Worm (Caenorhabditis elegans): ENCODE data around the gene nmy-3.
"Not testable (repeated sequence)": the region's sequence is repeated elsewhere in the genome, so short reads cannot be mapped to it uniquely, and the experiment has no call there.

Gene nmy-3

ce11 chrIV:9245423-9245822 lies 28.9 kb upstream of the nmy-3 start, which contains the start of gene Y11D7A.5:
Gene Y11D7A.5, minus strand, starts transcription at chrIV:9245523.
- no peak for TF ChIP-seq pha-4 (tag; optimal IDR thresholded peaks at IDR 0.05)
- TF ChIP-seq ama-1 (optimal IDR thresholded peaks at IDR 0.05): no peak
- TF ChIP-seq hlh-6 (tag; optimal IDR thresholded peaks at IDR 0.05): no peak
- TF ChIP-seq ceh-34 (tag; optimal IDR thresholded peaks at IDR 0.05): no peak
- no peak for TF ChIP-seq ceh-9 (tag; optimal IDR thresholded peaks at IDR 0.05)
- TF ChIP-seq gmeb-2 (tag; optimal IDR thresholded peaks at IDR 0.05): no peak
- no peak for TF ChIP-seq syd-9 (tag; optimal IDR thresholded peaks at IDR 0.05)
- no peak for TF ChIP-seq Y22D7AL.16 (tag; optimal IDR thresholded peaks at IDR 0.05)
- TF ChIP-seq elt-2 (tag; optimal IDR thresholded peaks at IDR 0.05): no peak
- TF ChIP-seq npax-4 (tag; optimal IDR thresholded peaks at IDR 0.05): no peak
- no peak for TF ChIP-seq fkh-6 (tag; optimal IDR thresholded peaks at IDR 0.05)
- TF ChIP-seq unc-55 (GFP tag; optimal IDR thresholded peaks at IDR 0.05): no peak
- no peak for TF ChIP-seq nfya-1 (tag; optimal IDR thresholded peaks at IDR 0.05)
- no peak for TF ChIP-seq tbx-2 (tag; optimal IDR thresholded peaks at IDR 0.05)

DNA sequence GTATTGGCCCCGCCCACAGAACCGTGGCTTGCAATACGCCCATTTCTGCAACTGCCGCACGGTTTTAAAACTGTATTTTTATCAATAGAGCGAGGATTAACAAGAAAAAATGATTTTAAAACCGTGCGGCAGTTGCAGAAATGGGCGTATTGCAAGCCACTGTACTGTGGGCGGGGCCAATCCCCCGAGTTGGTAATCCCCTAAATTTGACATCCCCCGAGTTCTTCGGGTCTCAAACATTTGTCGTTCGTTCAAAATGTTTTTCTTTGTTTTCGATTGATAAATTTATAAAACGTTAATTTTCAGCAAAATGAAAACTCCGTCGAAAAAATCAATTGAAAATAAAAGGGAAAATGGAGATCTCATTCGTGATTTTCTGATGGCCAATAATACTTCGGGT lies 25.1 kb upstream of the nmy-3 start, which contains the start of gene Y11D7A.7:
Gene Y11D7A.7, plus strand, starts transcription at position 301 of the 400 bp plus-strand sequence.
- TF ChIP-seq ama-1 (optimal IDR thresholded peaks at IDR 0.05); ref-2 (tag; optimal IDR thresholded peaks at IDR 0.05); ceh-14 (tag; optimal IDR thresholded peaks at IDR 0.05): not testable (repeated sequence)

- TF ChIP-seq nhr-11 (tag; optimal IDR thresholded peaks at IDR 0.05) (no peak), ceh-9 (tag; optimal IDR thresholded peaks at IDR 0.05) (no peak), pqm-1 (tag; optimal IDR thresholded peaks at IDR 0.05) (no peak), hlh-30 (tag; optimal IDR thresholded peaks at IDR 0.05; ENCODE audit: insufficient read depth) (no peak), syd-9 (tag; optimal IDR thresholded peaks at IDR 0.05) (no peak), pax-1 (tag; optimal IDR thresholded peaks at IDR 0.05) (no peak), unc-86 (tag; optimal IDR thresholded peaks at IDR 0.05) (no peak), ceh-31 (tag; optimal IDR thresholded peaks at IDR 0.05) (no peak)
Measured at ce11 chrIV:9251079-9251478, 23.2 kb upstream of the nmy-3 start, which contains the start of gene Y11D7A.8. Gene Y11D7A.8, plus strand, starts transcription at chrIV:9251379.

DNA sequence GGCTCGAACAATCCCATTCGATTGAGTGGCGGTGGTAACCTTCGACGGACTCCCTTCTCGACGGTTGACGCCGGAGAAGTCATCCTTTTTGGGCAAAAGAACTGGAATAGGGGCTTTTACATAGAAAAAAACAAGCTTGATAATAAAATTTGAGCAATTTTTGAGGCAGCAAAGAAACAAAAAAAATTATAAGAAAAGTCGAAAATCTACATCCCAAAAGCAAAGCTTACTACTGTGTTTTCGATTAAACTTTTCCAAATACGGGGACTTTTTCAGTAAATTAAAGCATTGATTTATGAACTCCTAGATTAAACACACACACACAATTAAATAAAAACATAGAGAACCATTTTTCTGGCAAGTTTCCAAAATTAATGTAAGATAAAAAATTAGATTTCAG lies 18.3 kb upstream of the nmy-3 start, which contains the start of gene Y11D7A.9:
Gene Y11D7A.9, minus strand, starts transcription at position 101 of the 400 bp plus-strand sequence.
- TF ChIP-seq sox-2 (GFP tag; IDR thresholded peaks at IDR 0.05) (no peak), lin-11 (tag; optimal IDR thresholded peaks at IDR 0.05) (no peak), fkh-6 (tag; optimal IDR thresholded peaks at IDR 0.05) (no peak), ceh-19 (GFP tag; optimal IDR thresholded peaks at IDR 0.05) (no peak), nhr-232 (tag; optimal IDR thresholded peaks at IDR 0.05) (no peak), ceh-2 (tag; optimal IDR thresholded peaks at IDR 0.05) (no peak), hlh-8 (tag; optimal IDR thresholded peaks at IDR 0.05) (no peak), C08G9.2 (tag; optimal IDR thresholded peaks at IDR 0.05) (no peak), ceh-30 (tag; optimal IDR thresholded peaks at IDR 0.05) (no peak), lim-6 (tag; optimal IDR thresholded peaks at IDR 0.05) (no peak), ttx-3 (tag; optimal IDR thresholded peaks at IDR 0.05) (no peak), nhr-11 (tag; optimal IDR thresholded peaks at IDR 0.05) (no peak), pag-3 (tag; optimal IDR thresholded peaks at IDR 0.05; ENCODE audit: borderline replicate concordance) (no peak), ceh-31 (tag; optimal IDR thresholded peaks at IDR 0.05) (no peak), hlh-30 (tag; optimal IDR thresholded peaks at IDR 0.05; ENCODE audit: insufficient read depth) (no peak), syd-9 (tag; optimal IDR thresholded peaks at IDR 0.05) (no peak), pat-9 (tag; optimal IDR thresholded peaks at IDR 0.05) (no peak), ama-1 (optimal IDR thresholded peaks at IDR 0.05) (no peak)

DNA sequence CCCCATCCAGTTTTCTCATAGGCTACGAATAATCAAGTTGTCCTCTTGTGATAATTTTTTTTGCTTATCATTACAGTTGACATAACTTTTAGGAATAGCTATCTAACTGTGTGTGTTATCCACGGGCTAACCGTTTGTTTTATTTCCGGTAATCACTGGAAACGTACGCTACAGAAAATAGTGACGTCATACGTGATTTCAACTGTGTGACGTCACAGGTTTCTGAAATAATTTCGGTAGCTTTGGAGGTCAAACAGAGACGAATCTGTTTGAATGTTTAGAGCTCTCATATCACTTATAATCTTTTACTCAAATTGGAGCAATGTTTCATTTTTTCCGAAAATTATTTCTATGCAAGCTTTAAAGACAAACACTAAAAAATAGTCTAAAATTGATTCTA lies 17.4 kb upstream of the nmy-3 start:
- TF ChIP-seq unc-42 (tag; optimal IDR thresholded peaks at IDR 0.05) (no peak), ceh-6 (GFP tag; optimal IDR thresholded peaks at IDR 0.05) (no peak), ceh-45 (GFP tag; IDR thresholded peaks at IDR 0.05) (no peak), ceh-31 (tag; optimal IDR thresholded peaks at IDR 0.05) (no peak), tbx-7 (tag; optimal IDR thresholded peaks at IDR 0.05) (no peak), pqm-1 (tag; optimal IDR thresholded peaks at IDR 0.05) (no peak), C38D4.7 (GFP tag; optimal IDR thresholded peaks at IDR 0.05) (no peak), F13H6.1 (tag; optimal IDR thresholded peaks at IDR 0.05) (no peak), ahr-1 (tag; optimal IDR thresholded peaks at IDR 0.05) (no peak), ceh-14 (tag; optimal IDR thresholded peaks at IDR 0.05) (no peak), dve-1 (tag; optimal IDR thresholded peaks at IDR 0.05) (no peak), ama-1 (optimal IDR thresholded peaks at IDR 0.05) (no peak), T23F11.4 (GFP tag; optimal IDR thresholded peaks at IDR 0.05) (no peak), ceh-48 (tag; optimal IDR thresholded peaks at IDR 0.05) (no peak), fkh-6 (tag; optimal IDR thresholded peaks at IDR 0.05) (no peak), ceh-2 (tag; optimal IDR thresholded peaks at IDR 0.05) (no peak), unc-3 (GFP tag; conservative IDR thresholded peaks at IDR 0.05) (no peak), unc-3 (tag; optimal IDR thresholded peaks at IDR 0.05) (no peak), hlh-30 (tag; optimal IDR thresholded peaks at IDR 0.05; ENCODE audit: insufficient read depth) (no peak)
